Fruit fly (Drosophila melanogaster) whole organism, embryonic: ENCODE results near the gene Pex1.

Source experiments
- Asciz ChIP-seq: fragments of 200-800 bp; sonication (Bioruptor generic); optimal IDR thresholded peaks from 2 replicates; lab custom pipeline; 2017; ENCODE audit warnings: missing biosample characterization, mild to moderate bottlenecking, missing genetic modification characterization, missing genetic modification reagents
- Atf-2 ChIP-seq: fragments of 200-800 bp; sonication (Bioruptor generic); optimal IDR thresholded peaks from 2 replicates; lab custom pipeline; 2016; ENCODE audit warnings: missing biosample characterization, missing genetic modification characterization
- CG10321 ChIP-seq: fragments of 200-800 bp; sonication (Bioruptor generic); IDR thresholded peaks from 2 replicates; pipeline ENCODE4 v1.3.6; 2022; ENCODE audit warnings: missing biosample characterization, missing genetic modification characterization
- CG10462 ChIP-seq: fragments of 200-800 bp; sonication (Bioruptor generic); optimal IDR thresholded peaks from 2 replicates; lab custom pipeline; 2016; ENCODE audit warnings: missing biosample characterization, missing genetic modification characterization
- CG10543 ChIP-seq: fragments of 200-800 bp; sonication (Bioruptor generic); optimal IDR thresholded peaks from 3 replicates; lab custom pipeline; 2017; ENCODE audit warnings: missing biosample characterization, mild to moderate bottlenecking, missing genetic modification characterization, moderate library complexity
- CG1233 ChIP-seq: fragments of 200-800 bp; sonication (Bioruptor generic); optimal IDR thresholded peaks from 4 replicates; lab custom pipeline; 2018; ENCODE audit warnings: missing biosample characterization, mild to moderate bottlenecking, missing genetic modification characterization
- CG15479 ChIP-seq: fragments of 200-800 bp; sonication (Bioruptor generic); optimal IDR thresholded peaks from 3 replicates; lab custom pipeline; 2019; ENCODE audit warnings: missing biosample characterization, mild to moderate bottlenecking, missing genetic modification characterization, moderate library complexity
- CG15601 ChIP-seq: fragments of 200-800 bp; sonication (Bioruptor generic); optimal IDR thresholded peaks from 3 replicates; lab custom pipeline; 2019; ENCODE audit warnings: missing biosample characterization, mild to moderate bottlenecking, missing genetic modification characterization, moderate library complexity
- CG16863 ChIP-seq: fragments of 200-800 bp; sonication (Bioruptor generic); optimal IDR thresholded peaks from 3 replicates; lab custom pipeline; 2016; ENCODE audit warnings: missing biosample characterization, missing genetic modification characterization
- CG18619 ChIP-seq: fragments of 200-800 bp; sonication (Bioruptor generic); optimal IDR thresholded peaks from 3 replicates; lab custom pipeline; 2017; ENCODE audit warnings: missing biosample characterization, mild to moderate bottlenecking, missing genetic modification characterization
- CG2678 ChIP-seq: fragments of 200-800 bp; sonication (Bioruptor generic); optimal IDR thresholded peaks from 3 replicates; lab custom pipeline; 2019; ENCODE audit warnings: missing biosample characterization, mild to moderate bottlenecking, missing genetic modification characterization, moderate library complexity
- CG2712 ChIP-seq: fragments of 200-800 bp; optimal IDR thresholded peaks from 3 replicates; lab custom pipeline; 2019; ENCODE audit warnings: missing biosample characterization, mild to moderate bottlenecking, missing genetic modification characterization, moderate library complexity
- CG31441 ChIP-seq: fragments of 200-800 bp; sonication (Bioruptor generic); IDR thresholded peaks from 2 replicates; pipeline ENCODE4 v1.3.6; 2022; ENCODE audit warnings: missing biosample characterization, missing genetic modification characterization
- CG34224 ChIP-seq: fragments of 200-800 bp; sonication (Bioruptor generic); IDR thresholded peaks from 3 replicates; pipeline ENCODE4 v1.3.6; 2022; ENCODE audit warnings: missing biosample characterization, missing genetic modification characterization; ENCODE audit not compliant: partially characterized antibody
- CG6791 ChIP-seq: fragments of 200-800 bp; sonication (Bioruptor generic); IDR thresholded peaks from 3 replicates; pipeline ENCODE4 v1.3.6; 2022; ENCODE audit warnings: missing biosample characterization, missing genetic modification characterization; ENCODE audit not compliant: partially characterized antibody
- CG7556 ChIP-seq: fragments of 200-800 bp; sonication (Bioruptor generic); optimal IDR thresholded peaks from 2 replicates; lab custom pipeline; 2017; ENCODE audit warnings: missing biosample characterization, mild to moderate bottlenecking, missing genetic modification characterization
- CG7839 ChIP-seq: fragments of 200-800 bp; sonication (Bioruptor generic); optimal IDR thresholded peaks from 3 replicates; lab custom pipeline; 2018; ENCODE audit warnings: missing biosample characterization, mild to moderate bottlenecking, missing genetic modification characterization, moderate library complexity
- CG8089 ChIP-seq: fragments of 200-800 bp; sonication (Bioruptor generic); optimal IDR thresholded peaks from 3 replicates; lab custom pipeline; 2016; ENCODE audit warnings: missing biosample characterization, missing genetic modification characterization
- CG8290 ChIP-seq, 3 experiments: fragments of 200-800 bp; sonication (Bioruptor generic); optimal IDR thresholded peaks; 2 replicates each; lab custom pipeline; 2016 to 2019; ENCODE audit warnings: missing biosample characterization in 3 of 3, missing genetic modification characterization in 3 of 3, mild to moderate bottlenecking in 2 of 3, moderate library complexity in 1 of 3
- CG9932 ChIP-seq: fragments of 200-800 bp; sonication (Bioruptor generic); IDR thresholded peaks from 2 replicates; pipeline ENCODE4 v1.3.6; 2022; ENCODE audit warnings: missing biosample characterization, missing genetic modification characterization
- Chrac-16 ChIP-seq: fragments of 200-800 bp; sonication (Bioruptor generic); optimal IDR thresholded peaks from 3 replicates; lab custom pipeline; 2016; ENCODE audit warnings: missing biosample characterization, missing genetic modification characterization
- CoRest ChIP-seq: fragments of 200-800 bp; sonication (Bioruptor generic); optimal IDR thresholded peaks from 3 replicates; lab custom pipeline; 2018; ENCODE audit warnings: missing biosample characterization, mild to moderate bottlenecking, missing genetic modification characterization, moderate library complexity
- D ChIP-seq, 2 experiments: fragments of 200-800 bp in 1 of 2; fragments of >200 bp in 1 of 2; sonication (Bioruptor generic) in 1 of 2; optimal IDR thresholded peaks; 2 replicates in 1 of 2; 3 replicates in 1 of 2; lab custom pipeline; 2017; ENCODE audit warnings: mild to moderate bottlenecking in 1 of 2, missing biosample characterization in 1 of 2, missing genetic modification characterization in 1 of 2, missing genetic modification reagents in 1 of 2
- Dll ChIP-seq: fragments of 200-800 bp; sonication (Bioruptor generic); IDR thresholded peaks from 4 replicates; pipeline ENCODE4 v1.3.6; 2022; ENCODE audit warnings: missing biosample characterization, missing genetic modification characterization; ENCODE audit not compliant: partially characterized antibody
- Doc2 ChIP-seq: fragments of 200-800 bp; sonication (Bioruptor generic); IDR thresholded peaks from 2 replicates; pipeline ENCODE4 v1.3.6; 2022; ENCODE audit warnings: missing biosample characterization, missing genetic modification characterization
- Ets97D ChIP-seq: fragments of 200-800 bp; sonication (Bioruptor generic); optimal IDR thresholded peaks from 3 replicates; lab custom pipeline; 2016; ENCODE audit warnings: missing biosample characterization, missing genetic modification characterization
- HHEX ChIP-seq: fragments of 200-800 bp; sonication (Bioruptor generic); optimal IDR thresholded peaks from 3 replicates; lab custom pipeline; 2017; ENCODE audit warnings: missing biosample characterization, mild to moderate bottlenecking, missing genetic modification characterization, missing genetic modification reagents
- HLH3B ChIP-seq: fragments of 200-800 bp; sonication (Bioruptor generic); IDR thresholded peaks from 2 replicates; pipeline ENCODE4 v1.3.6; 2022; ENCODE audit warnings: missing biosample characterization, missing genetic modification characterization
- MESR4 ChIP-seq: fragments of 200-800 bp; sonication (Bioruptor generic); optimal IDR thresholded peaks from 2 replicates; lab custom pipeline; 2018; ENCODE audit warnings: missing biosample characterization, mild to moderate bottlenecking, missing genetic modification characterization, moderate library complexity
- Max ChIP-seq: fragments of 200-800 bp; sonication (Bioruptor generic); optimal IDR thresholded peaks from 2 replicates; lab custom pipeline; 2016; ENCODE audit warnings: missing biosample characterization, mild to moderate bottlenecking, missing genetic modification characterization
- Med ChIP-seq: fragments of 200-800 bp; sonication (Bioruptor generic); peaks from one replicate; lab custom pipeline; 2016; ENCODE audit warnings: missing biosample characterization, missing genetic modification characterization, mild to moderate bottlenecking, inconsistent platforms, moderate library complexity
- Meics ChIP-seq: fragments of 200-800 bp; sonication (Bioruptor generic); optimal IDR thresholded peaks from 2 replicates; lab custom pipeline; 2017; ENCODE audit warnings: missing biosample characterization, mild to moderate bottlenecking, missing genetic modification characterization
- NC2β ChIP-seq: fragments of 200-800 bp; sonication (Bioruptor generic); optimal IDR thresholded peaks from 2 replicates; lab custom pipeline; 2016; ENCODE audit warnings: missing biosample characterization, missing genetic modification characterization
- Sox100B ChIP-seq: fragments of 200-800 bp; sonication (Bioruptor generic); optimal IDR thresholded peaks from 3 replicates; lab custom pipeline; 2018; ENCODE audit warnings: missing biosample characterization, mild to moderate bottlenecking, missing genetic modification characterization
- Vsx1 ChIP-seq: fragments of 200-800 bp; sonication (Bioruptor generic); optimal IDR thresholded peaks from 2 replicates; lab custom pipeline; 2017; ENCODE audit warnings: missing biosample characterization, mild to moderate bottlenecking, missing genetic modification characterization, missing genetic modification reagents
- Xbp1 ChIP-seq: fragments of 200-800 bp; sonication (Bioruptor generic); optimal IDR thresholded peaks from 3 replicates; lab custom pipeline; 2016; ENCODE audit warnings: missing biosample characterization, mild to moderate bottlenecking, missing genetic modification characterization
- bbx ChIP-seq: fragments of 200-800 bp; sonication (Bioruptor generic); IDR thresholded peaks from 2 replicates; pipeline ENCODE4 v1.3.6; 2022; ENCODE audit warnings: missing biosample characterization, missing genetic modification characterization; ENCODE audit not compliant: partially characterized antibody
- bcd ChIP-seq: fragments of 200-800 bp; sonication (Bioruptor generic); optimal IDR thresholded peaks from 2 replicates; lab custom pipeline; 2017; ENCODE audit warnings: missing biosample characterization, mild to moderate bottlenecking, missing genetic modification characterization
- dmrt99B ChIP-seq: fragments of 200-800 bp; sonication (Bioruptor generic); optimal IDR thresholded peaks from 2 replicates; lab custom pipeline; 2018; ENCODE audit warnings: missing biosample characterization, mild to moderate bottlenecking, missing genetic modification characterization, moderate library complexity
- gem ChIP-seq: fragments of 200-800 bp; sonication (Bioruptor generic); optimal IDR thresholded peaks from 2 replicates; lab custom pipeline; 2019; ENCODE audit warnings: missing biosample characterization, mild to moderate bottlenecking, missing genetic modification characterization, moderate library complexity
- kni ChIP-seq: fragments of 200-800 bp; sonication (Bioruptor generic); optimal IDR thresholded peaks from 3 replicates; lab custom pipeline; 2017; ENCODE audit warnings: mild to moderate bottlenecking, missing biosample characterization, missing genetic modification reagents, missing genetic modification characterization
- oc ChIP-seq: fragments of 200-800 bp; sonication (Bioruptor generic); optimal IDR thresholded peaks from 2 replicates; lab custom pipeline; 2018; ENCODE audit warnings: missing biosample characterization, mild to moderate bottlenecking, missing genetic modification characterization, moderate library complexity
- pros ChIP-seq: fragments of 200-800 bp; sonication (Bioruptor generic); optimal IDR thresholded peaks from 3 replicates; lab custom pipeline; 2019; ENCODE audit warnings: missing biosample characterization, mild to moderate bottlenecking, missing genetic modification characterization, moderate library complexity
- sqz ChIP-seq: fragments of 200-800 bp; sonication (Bioruptor generic); optimal IDR thresholded peaks from 3 replicates; lab custom pipeline; 2018; ENCODE audit warnings: missing biosample characterization, mild to moderate bottlenecking, missing genetic modification characterization
- zen ChIP-seq: fragments of 200-800 bp; sonication (Bioruptor generic); optimal IDR thresholded peaks from 3 replicates; lab custom pipeline; 2018; ENCODE audit warnings: missing biosample characterization, mild to moderate bottlenecking, missing genetic modification characterization, moderate library complexity
- zf30C ChIP-seq: fragments of 200-800 bp; sonication (Bioruptor generic); optimal IDR thresholded peaks from 3 replicates; lab custom pipeline; 2018; ENCODE audit warnings: missing biosample characterization, mild to moderate bottlenecking, missing genetic modification characterization

The Pex1 gene

DNA sequence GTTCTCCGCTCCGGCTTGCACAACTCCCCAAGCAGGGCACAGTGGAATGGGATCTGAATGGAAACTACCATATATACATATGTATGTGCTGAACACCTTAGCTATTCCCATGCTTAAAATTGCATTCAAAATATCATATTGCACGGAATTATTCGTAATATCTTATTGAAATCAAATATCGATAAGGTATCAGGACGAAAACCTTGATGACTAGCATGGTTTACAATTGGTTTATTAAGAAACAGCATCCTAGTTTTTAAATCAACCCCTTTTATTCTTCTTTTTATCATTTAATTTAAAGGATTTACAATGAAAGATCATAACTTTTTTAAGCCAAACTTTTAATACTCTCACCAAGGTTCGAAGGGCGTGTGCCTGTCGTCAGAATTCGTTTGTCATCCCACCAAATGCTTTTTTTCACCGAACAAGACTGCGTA lies 16.4 kb upstream of the Pex1 start (continued):
- TF ChIP-seq CoRest (tag; lab: Kevin White, UChicago) (peak; percentile 25), Sox100B (GFP tag; lab: Kevin White, UChicago) (peak; percentile 25), HHEX (GFP tag; lab: Kevin White, UChicago) (peak; percentile 22), Max (GFP tag; lab: Kevin White, UChicago) (peak; percentile 2), dmrt99B (tag; lab: Kevin White, UChicago) (peak; percentile 32), bcd (GFP tag; lab: Kevin White, UChicago) (peak; percentile 7), CG9932 (GFP tag; lab: Robert Waterston, UW) (peak; percentile 46), Dll (GFP tag; lab: Robert Waterston, UW) (0 out of 4 replicates have a peak, but pooled peaks have one; percentile 6), CG2712 (tag; lab: Kevin White, UChicago) (peak; percentile 11), CG2678 (tag; lab: Kevin White, UChicago) (peak; percentile 10), CG7556 (GFP tag; lab: Kevin White, UChicago) (peak; percentile 35), Asciz (GFP tag; lab: Kevin White, UChicago) (peak; percentile 5), CG18619 (GFP tag; lab: Kevin White, UChicago) (peak; percentile 17), CG7839 (peak; percentile 38)

dm6 chr3L:14055815-14056516 lies 15.7 kb upstream of the Pex1 start:
- TF ChIP-seq CG16863 (GFP tag; lab: Kevin White, UChicago) (no peak), CG10462 (no peak), kni (GFP tag; lab: Kevin White, UChicago) (peak; percentile 24), oc (tag; lab: Kevin White, UChicago) (peak; percentile 68), Vsx1 (GFP tag; lab: Kevin White, UChicago) (peak; percentile 3), Med (GFP tag; lab: Kevin White, UChicago) (peak; percentile 30), zf30C (GFP tag; lab: Kevin White, UChicago) (no peak), NC2β (GFP tag; lab: Kevin White, UChicago) (no peak), HLH3B (no peak), Doc2 (GFP tag; lab: Robert Waterston, UW) (no peak), Chrac-16 (GFP tag; lab: Kevin White, UChicago) (no peak), CG6791 (0 out of 3 replicates have a peak, but pooled peaks have one; percentile 28), CG15479 (GFP tag; lab: Kevin White, UChicago) (peak; percentile 70), CG34224 (GFP tag; lab: Robert Waterston, UW) (no peak), CG8290 (GFP tag; optimal IDR thresholded peaks at IDR 0.05; lab: Kevin White, UChicago) (no peak), CG8290 (tag; optimal IDR thresholded peaks at IDR 0.05; lab: Kevin White, UChicago) (peak in 1 of 2 experiments; percentile 52), CG1233 (GFP tag; lab: Kevin White, UChicago) (no peak), gem (tag; lab: Kevin White, UChicago) (no peak), MESR4 (GFP tag; lab: Kevin White, UChicago) (no peak), Meics (no peak), CG10321 (0 out of 2 replicates have a peak, but pooled peaks have one; percentile 26), D (optimal IDR thresholded peaks at IDR 0.05; lab: Kevin White, UChicago) (no peak), D (GFP tag; optimal IDR thresholded peaks at IDR 0.05; lab: Kevin White, UChicago) (no peak), sqz (GFP tag; lab: Kevin White, UChicago) (no peak), CG10543 (GFP tag; lab: Kevin White, UChicago) (peak; percentile 80), pros (peak; percentile 58), zen (tag; lab: Kevin White, UChicago) (peak; percentile 0), Ets97D (no peak), CG31441 (GFP tag; lab: Robert Waterston, UW) (no peak), bbx (GFP tag; lab: Robert Waterston, UW) (no peak), CG15601 (tag; lab: Kevin White, UChicago) (no peak), Atf-2 (no peak), Xbp1 (GFP tag; lab: Kevin White, UChicago) (no peak), CG8089 (no peak)
